Worm (Caenorhabditis elegans) whole organism, early embryonic: ENCODE measurements around the gene C10E2.5.

ENCODE experiments used
- B0310.2 ChIP-seq: sonication (generic microtip); optimal IDR thresholded peaks from 2 replicates; lab custom pipeline; 2016; ENCODE audit warnings: mild to moderate bottlenecking, missing genetic modification characterization, missing compliant biosample characterization
- F13C5.2 ChIP-seq: sonication (generic microtip); optimal IDR thresholded peaks from 2 replicates; lab custom pipeline; 2017; ENCODE audit warnings: mild to moderate bottlenecking, missing genetic modification characterization, inconsistent platforms, missing compliant biosample characterization
- aly-1 ChIP-seq: sonication (generic microtip); optimal IDR thresholded peaks from 2 replicates; lab custom pipeline; 2016; ENCODE audit warnings: missing genetic modification characterization, missing compliant biosample characterization
- ama-1 ChIP-seq: fragments of 150-350 bp; optimal IDR thresholded peaks from 2 replicates; lab custom pipeline; 2014
- ceh-36 ChIP-seq: sonication (generic microtip); optimal IDR thresholded peaks from 2 replicates; lab custom pipeline; 2016; ENCODE audit warnings: missing genetic modification characterization, inconsistent platforms, missing compliant biosample characterization
- ets-7 ChIP-seq: sonication (generic microtip); optimal IDR thresholded peaks from 2 replicates; lab custom pipeline; 2016; ENCODE audit warnings: missing genotype, missing genetic modification characterization, missing compliant biosample characterization
- flt-1 ChIP-seq: fragments of 200-800 bp; sonication (Bioruptor generic); IDR thresholded peaks from 2 replicates; pipeline ENCODE4 v1.3.6; 2022; ENCODE audit warnings: missing genetic modification characterization, missing compliant biosample characterization
- hmbx-1 ChIP-seq: sonication (generic microtip); optimal IDR thresholded peaks from 2 replicates; lab custom pipeline; 2016; ENCODE audit warnings: mild to moderate bottlenecking, missing genetic modification characterization, missing compliant biosample characterization
- hnd-1 ChIP-seq: sonication (generic microtip); optimal IDR thresholded peaks from 2 replicates; lab custom pipeline; 2016; ENCODE audit warnings: missing genetic modification characterization, missing compliant biosample characterization
- scrt-1 ChIP-seq: fragments of 200-800 bp; sonication (Bioruptor generic); IDR thresholded peaks from 2 replicates; pipeline ENCODE4 v1.3.6; 2022; ENCODE audit warnings: missing genetic modification characterization, missing compliant biosample characterization
- sea-1 ChIP-seq: fragments of 200-800 bp; sonication (Bioruptor generic); conservative IDR thresholded peaks from 2 replicates; pipeline ENCODE4 v1.3.6; 2022; ENCODE audit warnings: missing genetic modification characterization, missing compliant biosample characterization
- tbx-11 ChIP-seq: fragments of 200-800 bp; sonication (Bioruptor generic); IDR thresholded peaks from 2 replicates; pipeline ENCODE4 v1.3.6; 2022; ENCODE audit warnings: missing genetic modification characterization, missing compliant biosample characterization
- tbx-37 ChIP-seq: fragments of 200-800 bp; sonication (Bioruptor generic); conservative IDR thresholded peaks from 2 replicates; pipeline ENCODE4 v1.3.6; 2022; ENCODE audit warnings: missing genetic modification reagents, missing genetic modification characterization, missing compliant biosample characterization

DNA sequence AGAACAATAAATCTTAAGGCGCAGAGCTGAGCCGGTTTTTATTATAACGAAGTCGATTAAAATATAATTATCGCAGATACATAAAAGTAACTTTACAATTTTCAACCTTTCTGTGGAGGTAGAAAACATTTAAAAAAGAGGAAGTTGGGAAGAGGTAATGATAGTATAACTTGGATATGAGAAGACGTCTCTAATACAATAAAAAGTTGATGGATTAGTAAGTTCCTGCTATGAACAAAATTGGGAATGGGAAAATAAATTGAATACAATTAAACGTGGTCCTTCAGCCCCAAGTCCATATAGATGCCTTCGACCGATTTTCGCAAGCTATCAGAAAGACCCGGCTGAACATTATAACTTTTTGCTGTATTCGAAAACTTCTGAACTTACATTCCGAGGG, 48.8 kb downstream of the C10E2.5 start:
- TF ChIP-seq tbx-11 (no peak), ets-7 (no peak), flt-1 (GFP tag; lab: Robert Waterston, UW) (no peak), ama-1 (lab: Kevin White, UChicago) (no peak), hnd-1 (tag; lab: Kevin White, UChicago) (no peak), F13C5.2 (no peak), sea-1 (GFP tag; lab: Robert Waterston, UW) (no peak), hmbx-1 (tag; lab: Kevin White, UChicago) (no peak), B0310.2 (no peak), scrt-1 (GFP tag; lab: Robert Waterston, UW) (no peak), ceh-36 (tag; lab: Kevin White, UChicago) (no peak), tbx-37 (no peak), aly-1 (no peak)
